Worm (Caenorhabditis elegans) whole organism, early embryonic: ENCODE measurements around the gene T14G8.3.

ENCODE experiments used
- ama-1 ChIP-seq: fragments of 150-350 bp; optimal IDR thresholded peaks from 2 replicates; lab custom pipeline; 2014
- tra-4 ChIP-seq: sonication (generic microtip); optimal IDR thresholded peaks from 2 replicates; lab custom pipeline; 2017; ENCODE audit warnings: missing genetic modification characterization, missing compliant biosample characterization

ce11 chrX:12902057-12902652, 41.1 kb downstream of the T14G8.3 start:
- TF ChIP-seq ama-1 (lab: Kevin White, UChicago) (no peak), tra-4 (tag; lab: Kevin White, UChicago) (no peak)
